Worm (Caenorhabditis elegans) whole organism, young adult: Measurements from ENCODE around the gene dsc-4.

ENCODE experiments used
- F33H1.4 ChIP-seq: fragments of 200-800 bp; sonication (Bioruptor generic); IDR thresholded peaks from 2 replicates; pipeline ENCODE4 v1.3.6; 2022; ENCODE audit warnings: missing genetic modification reagents, missing genetic modification characterization, missing compliant biosample characterization
- Y53G8AR.9 ChIP-seq: fragments of 200-800 bp; sonication (Bioruptor generic); conservative IDR thresholded peaks from 2 replicates; pipeline ENCODE4 v1.3.6; 2022; ENCODE audit warnings: missing genetic modification reagents, missing genetic modification characterization, missing compliant biosample characterization
- ZK185.1 ChIP-seq: sonication (generic microtip); optimal IDR thresholded peaks from 2 replicates; lab custom pipeline; 2016; ENCODE audit warnings: mild to moderate bottlenecking, missing genetic modification characterization, missing compliant biosample characterization; ENCODE audit not compliant: poor library complexity, severe bottlenecking
- akir-1 ChIP-seq: fragments of 200-800 bp; sonication (Bioruptor generic); optimal IDR thresholded peaks from 2 replicates; lab custom pipeline; 2018; ENCODE audit warnings: mild to moderate bottlenecking, missing genetic modification characterization, moderate library complexity, missing compliant biosample characterization
- ama-1 ChIP-seq, 3 experiments: fragments of 150-350 bp in 1 of 3; sonication (generic microtip) in 2 of 3; optimal IDR thresholded peaks; 2 replicates each; lab custom pipeline; 2014 to 2018; ENCODE audit warnings: missing biosample characterization in 2 of 3, missing genetic modification characterization in 2 of 3, missing genetic modification reagents in 2 of 3
- atf-7 ChIP-seq: sonication (generic microtip); optimal IDR thresholded peaks from 2 replicates; lab custom pipeline; 2017; ENCODE audit warnings: mild to moderate bottlenecking, missing genetic modification characterization, missing compliant biosample characterization
- athp-1 ChIP-seq: sonication (generic microtip); optimal IDR thresholded peaks from 2 replicates; lab custom pipeline; 2017; ENCODE audit warnings: mild to moderate bottlenecking, missing genetic modification characterization, missing compliant biosample characterization
- attf-5 ChIP-seq: fragments of 200-800 bp; sonication (Bioruptor generic); optimal IDR thresholded peaks from 2 replicates; lab custom pipeline; 2018; ENCODE audit warnings: mild to moderate bottlenecking, missing genetic modification characterization, missing compliant biosample characterization
- bed-2 ChIP-seq: fragments of 200-800 bp; sonication (Bioruptor generic); IDR thresholded peaks from 2 replicates; pipeline ENCODE4 v1.3.6; 2022; ENCODE audit warnings: missing genetic modification reagents, missing genetic modification characterization, missing compliant biosample characterization
- cebp-1 ChIP-seq, 2 experiments: fragments of 200-800 bp in 1 of 2; sonication (Bioruptor generic) in 1 of 2; sonication (generic microtip) in 1 of 2; IDR thresholded peaks in 1 of 2; optimal IDR thresholded peaks in 1 of 2; 2 replicates each; pipeline versions ENCODE4 v1.3.6 to Lab custom; 2017 to 2022; ENCODE audit warnings: missing compliant biosample characterization in 2 of 2, missing genetic modification characterization in 2 of 2, mild to moderate bottlenecking in 1 of 2, missing genetic modification reagents in 1 of 2, moderate library complexity in 1 of 2
- ceh-100 ChIP-seq: fragments of 200-800 bp; sonication (Bioruptor generic); IDR thresholded peaks from 2 replicates; pipeline ENCODE4 v1.3.6; 2022; ENCODE audit warnings: missing genetic modification reagents, missing genetic modification characterization, missing compliant biosample characterization
- ceh-58 ChIP-seq: fragments of 200-800 bp; sonication (Bioruptor generic); IDR thresholded peaks from 2 replicates; pipeline ENCODE4 v1.3.6; 2022; ENCODE audit warnings: missing genetic modification characterization, missing compliant biosample characterization
- ceh-79 ChIP-seq: sonication (generic microtip); optimal IDR thresholded peaks from 2 replicates; lab custom pipeline; 2017; ENCODE audit warnings: mild to moderate bottlenecking, missing genetic modification characterization, missing compliant biosample characterization
- chd-7 ChIP-seq: sonication (generic microtip); optimal IDR thresholded peaks from 2 replicates; lab custom pipeline; 2016; ENCODE audit warnings: mild to moderate bottlenecking, missing genetic modification characterization, moderate library complexity, missing compliant biosample characterization
- dox-1 ChIP-seq: fragments of 200-800 bp; sonication (Bioruptor generic); IDR thresholded peaks from 2 replicates; pipeline ENCODE4 v1.3.6; 2022; ENCODE audit warnings: missing genetic modification reagents, missing genetic modification characterization, missing compliant biosample characterization
- egl-44 ChIP-seq: fragments of 200-800 bp; sonication (Bioruptor generic); IDR thresholded peaks from 2 replicates; pipeline ENCODE4 v1.3.6; 2022; ENCODE audit warnings: missing genetic modification reagents, missing genetic modification characterization, missing compliant biosample characterization
- egrh-3 ChIP-seq: fragments of 200-800 bp; sonication (Bioruptor generic); IDR thresholded peaks from 2 replicates; pipeline ENCODE4 v1.3.6; 2022; ENCODE audit warnings: missing genetic modification reagents, missing genetic modification characterization, missing compliant biosample characterization
- fkh-3 ChIP-seq: sonication (generic microtip); optimal IDR thresholded peaks from 2 replicates; lab custom pipeline; 2016; ENCODE audit warnings: mild to moderate bottlenecking, missing genetic modification characterization, missing compliant biosample characterization
- him-1 ChIP-seq: sonication (generic microtip); optimal IDR thresholded peaks from 2 replicates; lab custom pipeline; 2016; ENCODE audit warnings: missing genotype, missing genetic modification reagents, missing genetic modification characterization, missing compliant biosample characterization
- hlh-12 ChIP-seq: sonication (generic microtip); optimal IDR thresholded peaks from 2 replicates; lab custom pipeline; 2016; ENCODE audit warnings: missing genetic modification characterization, missing compliant biosample characterization
- hlh-26 ChIP-seq: fragments of 200-800 bp; sonication (Bioruptor generic); conservative IDR thresholded peaks from 2 replicates; pipeline ENCODE4 v1.3.6; 2022; ENCODE audit warnings: missing genetic modification reagents, missing genetic modification characterization, missing compliant biosample characterization
- hmg-1.2 ChIP-seq: fragments of 200-800 bp; sonication (Bioruptor generic); IDR thresholded peaks from 2 replicates; pipeline ENCODE4 v1.3.6; 2022; ENCODE audit warnings: missing genetic modification reagents, missing genetic modification characterization, missing compliant biosample characterization
- lin-40 ChIP-seq: sonication (generic microtip); optimal IDR thresholded peaks from 2 replicates; lab custom pipeline; 2016; ENCODE audit warnings: missing genetic modification characterization, mild to moderate bottlenecking, missing compliant biosample characterization, missing genotype, missing genetic modification reagents
- lin-54 ChIP-seq: fragments of 200-800 bp; sonication (Bioruptor generic); optimal IDR thresholded peaks from 2 replicates; lab custom pipeline; 2018; ENCODE audit warnings: mild to moderate bottlenecking, missing genetic modification characterization, missing compliant biosample characterization
- madf-3 ChIP-seq: fragments of 200-800 bp; sonication (Bioruptor generic); IDR thresholded peaks from 2 replicates; pipeline ENCODE4 v1.3.6; 2022; ENCODE audit warnings: missing genetic modification reagents, missing genetic modification characterization, missing compliant biosample characterization
- mel-28 ChIP-seq: sonication (generic microtip); optimal IDR thresholded peaks from 2 replicates; lab custom pipeline; 2016; ENCODE audit warnings: borderline replicate concordance, mild to moderate bottlenecking, missing genetic modification characterization, missing compliant biosample characterization
- nfya-1 ChIP-seq: sonication (generic microtip); optimal IDR thresholded peaks from 2 replicates; lab custom pipeline; 2017; ENCODE audit warnings: antibody characterized with exemption, missing compliant biosample characterization, missing genetic modification characterization, borderline replicate concordance; ENCODE audit not compliant: insufficient read depth
- nfyb-1 ChIP-seq: fragments of 200-800 bp; sonication (Bioruptor generic); IDR thresholded peaks from 2 replicates; pipeline ENCODE4 v1.3.6; 2022; ENCODE audit warnings: missing genetic modification reagents, missing genetic modification characterization, missing compliant biosample characterization
- nhr-179 ChIP-seq: sonication (generic microtip); optimal IDR thresholded peaks from 2 replicates; lab custom pipeline; 2016; ENCODE audit warnings: mild to moderate bottlenecking, missing genetic modification characterization, missing compliant biosample characterization
- nhr-80 ChIP-seq: sonication (generic microtip); optimal IDR thresholded peaks from 2 replicates; lab custom pipeline; 2016; ENCODE audit warnings: missing genetic modification characterization, missing compliant biosample characterization
- nhr-90 ChIP-seq: sonication (generic microtip); optimal IDR thresholded peaks from 2 replicates; lab custom pipeline; 2016; ENCODE audit warnings: missing genotype, mild to moderate bottlenecking, missing genetic modification characterization, missing compliant biosample characterization
- pbrm-1 ChIP-seq: fragments of 200-800 bp; sonication (Bioruptor generic); IDR thresholded peaks from 2 replicates; pipeline ENCODE4 v1.3.6; 2022; ENCODE audit warnings: missing genetic modification reagents, missing genetic modification characterization, missing compliant biosample characterization
- snpc-4 ChIP-seq, 5 experiments: fragments of 150-350 bp in 1 of 5; sonication (generic microtip) in 4 of 5; optimal IDR thresholded peaks; 2 replicates each; lab custom pipeline; 2014 to 2018; ENCODE audit warnings: missing genetic modification characterization in 5 of 5, missing biosample characterization in 3 of 5, antibody characterized with exemption in 2 of 5, mild to moderate bottlenecking in 2 of 5, missing compliant biosample characterization in 2 of 5, missing genotype in 2 of 5, moderate library complexity in 2 of 5, missing genetic modification reagents in 1 of 5
- somi-1 ChIP-seq: fragments of 200-800 bp; sonication (Bioruptor generic); optimal IDR thresholded peaks from 2 replicates; lab custom pipeline; 2018; ENCODE audit warnings: mild to moderate bottlenecking, missing genetic modification characterization, missing compliant biosample characterization
- tbp1 ChIP-seq: fragments of 200-800 bp; sonication (Bioruptor generic); optimal IDR thresholded peaks from 2 replicates; lab custom pipeline; 2018; ENCODE audit warnings: mild to moderate bottlenecking, missing genetic modification characterization, missing compliant biosample characterization
- ztf-22 ChIP-seq: fragments of 200-800 bp; sonication (Bioruptor generic); optimal IDR thresholded peaks from 2 replicates; lab custom pipeline; 2018; ENCODE audit warnings: mild to moderate bottlenecking, missing genetic modification characterization, moderate library complexity, missing compliant biosample characterization

The dsc-4 gene

DNA sequence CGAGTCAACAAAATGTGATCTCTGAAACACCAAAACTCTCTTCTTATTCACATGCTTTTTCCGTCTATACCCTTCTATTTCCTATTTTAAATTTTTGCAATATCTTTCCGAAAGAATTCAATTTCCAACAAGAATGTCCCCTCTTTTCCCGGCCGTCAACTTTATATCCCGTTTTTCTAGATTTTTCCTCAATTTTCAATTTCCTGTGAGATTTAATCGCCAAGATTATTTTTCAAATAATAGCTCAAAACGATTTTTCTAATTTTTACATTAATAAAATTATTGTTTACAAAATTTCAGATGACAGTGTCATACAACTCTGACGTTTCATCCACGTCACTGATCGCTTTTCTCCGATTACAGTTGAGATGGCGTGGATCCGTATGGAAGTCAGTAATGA lies 37.0 kb downstream of the dsc-4 start, which contains the start of gene best-19:
best-19 (plus strand) TSS at position 301 of the 400 bp plus-strand sequence.
- TF ChIP-seq ceh-58 (GFP tag; lab: Robert Waterston, UW), result no peak
- TF ChIP-seq somi-1 (GFP tag; lab: Kevin White, UChicago), result no peak
- TF ChIP-seq nhr-179 (tag; lab: Kevin White, UChicago), result no peak
- TF ChIP-seq lin-40 (tag; lab: Kevin White, UChicago), result no peak
- no peak for TF ChIP-seq mel-28 (tag; lab: Kevin White, UChicago)
- TF ChIP-seq ceh-79 (tag; lab: Kevin White, UChicago), result no peak
- TF ChIP-seq ceh-100 (GFP tag; lab: Robert Waterston, UW), result no peak
- no peak for TF ChIP-seq hlh-12 (tag; lab: Kevin White, UChicago)
- TF ChIP-seq hlh-26 (GFP tag; lab: Robert Waterston, UW), result no peak
- TF ChIP-seq, all 124 proteins: peak for 0

DNA sequence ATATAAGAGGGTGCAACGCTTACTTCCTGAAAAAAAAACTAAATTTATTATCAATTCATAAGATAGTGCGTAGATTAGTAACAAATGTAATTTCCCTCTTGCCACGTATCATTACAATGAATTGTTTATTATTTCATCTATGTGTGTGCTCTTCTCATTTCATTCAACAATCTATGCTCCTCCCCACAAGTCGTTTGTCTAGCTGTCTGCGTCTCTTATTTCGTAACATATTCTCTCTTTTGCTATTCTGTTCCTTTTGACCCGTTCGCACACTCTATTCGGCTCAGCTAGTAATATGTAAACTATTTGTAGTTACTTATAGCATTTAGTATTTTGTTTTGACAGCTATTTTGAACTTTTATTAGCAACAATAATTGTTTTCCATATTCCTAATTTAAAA lies 38.3 kb downstream of the dsc-4 start:
- TF ChIP-seq cebp-1 (GFP tag; IDR thresholded peaks at IDR 0.05; lab: Robert Waterston, UW) (no peak; the same call in 1 of the 2 replicates), cebp-1 (tag; optimal IDR thresholded peaks at IDR 0.05; lab: Kevin White, UChicago) (peak; percentile 74), ama-1 (optimal IDR thresholded peaks at IDR 0.05; lab: Kevin White, UChicago) (no peak), ama-1 (GFP tag; optimal IDR thresholded peaks at IDR 0.05; lab: Kevin White, UChicago) (no peak), hmg-1.2 (GFP tag; lab: Robert Waterston, UW) (peak; percentile 80), nfyb-1 (GFP tag; lab: Robert Waterston, UW) (no peak)

DNA sequence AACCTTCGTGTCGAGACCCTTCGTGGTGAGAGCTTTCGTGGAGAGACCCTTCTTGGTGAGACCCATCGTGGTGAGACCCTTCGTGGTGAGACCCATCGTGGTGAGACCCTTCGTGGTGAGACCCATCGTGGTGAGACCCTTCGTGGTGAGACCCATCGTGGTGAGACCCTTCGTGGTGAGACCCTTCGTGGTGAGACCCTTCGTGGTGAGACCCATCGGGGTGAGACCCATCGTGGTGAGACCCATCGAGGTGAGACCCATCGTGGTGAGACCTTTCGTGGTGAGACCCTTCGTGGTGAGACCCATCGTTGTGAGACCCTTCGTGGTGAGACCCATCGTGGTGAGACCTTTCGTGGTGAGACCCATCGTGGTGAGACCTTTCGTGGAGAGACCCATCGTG lies 39.1 kb downstream of the dsc-4 start:
- 0 out of 2 replicates have a peak, but pooled peaks have one; percentile 9 for TF ChIP-seq hmg-1.2 (GFP tag; lab: Robert Waterston, UW)
- TF ChIP-seq Y53G8AR.9 (GFP tag; lab: Robert Waterston, UW), result 0 out of 2 replicates have a peak, but pooled peaks have one; percentile 13
- peak; percentile 46 for TF ChIP-seq F33H1.4 (GFP tag; lab: Robert Waterston, UW)
- TF ChIP-seq egrh-3, result peak; percentile 68; the same call in 1 of the 2 replicates
- TF ChIP-seq dox-1 (GFP tag; lab: Robert Waterston, UW), result peak; percentile 16; the same call in 1 of the 2 replicates

DNA sequence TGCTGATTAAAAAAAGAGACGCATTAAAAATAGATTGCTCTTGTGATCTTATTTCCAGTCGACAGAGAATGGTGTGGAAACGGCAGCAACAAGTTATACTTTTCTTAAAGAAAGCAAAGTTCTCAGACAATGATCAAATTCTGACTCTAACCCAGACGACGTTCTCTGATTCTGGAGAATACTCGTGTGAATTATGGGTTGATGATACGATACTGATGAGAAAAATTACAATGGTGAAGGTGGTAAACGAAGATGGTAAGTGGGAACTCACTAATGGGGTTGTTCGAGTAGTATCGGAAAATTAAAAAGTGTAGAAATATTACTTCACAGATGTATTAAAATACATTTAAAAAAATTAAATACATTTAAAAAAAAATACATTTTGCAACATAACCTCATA lies 42.1 kb downstream of the dsc-4 start:
- no peak for TF ChIP-seq chd-7 (tag; lab: Kevin White, UChicago)
- no peak for TF ChIP-seq nhr-90 (tag; lab: Kevin White, UChicago)
- TF ChIP-seq nhr-179 (tag; lab: Kevin White, UChicago), result no peak
- no peak for TF ChIP-seq nfya-1 (tag; lab: Kevin White, UChicago)
- TF ChIP-seq ama-1 (optimal IDR thresholded peaks at IDR 0.05; lab: Kevin White, UChicago), result no peak
- no peak for TF ChIP-seq ama-1 (GFP tag; optimal IDR thresholded peaks at IDR 0.05; lab: Kevin White, UChicago)
- no peak for TF ChIP-seq dox-1 (GFP tag; lab: Robert Waterston, UW)
- no peak for TF ChIP-seq pbrm-1
- TF ChIP-seq, all 124 proteins: peak for 0

DNA sequence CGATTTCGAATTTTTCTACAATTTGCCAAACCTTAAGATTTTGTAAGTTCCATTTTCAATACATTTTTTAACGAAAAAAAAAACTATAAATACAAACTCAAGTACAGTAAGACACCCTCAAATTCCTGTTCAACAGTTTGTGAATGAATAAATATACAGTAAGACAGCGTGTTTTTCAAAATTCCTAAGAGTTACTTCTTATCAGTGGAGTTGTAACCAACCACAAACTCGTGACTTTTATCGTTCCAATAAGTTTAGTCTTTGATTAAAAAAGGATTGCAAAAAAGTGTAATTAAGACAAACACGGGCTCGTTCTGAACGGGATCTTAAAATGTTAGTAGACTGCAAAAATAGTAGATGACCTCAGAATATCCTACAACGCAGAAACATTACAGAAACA lies 45.2 kb downstream of the dsc-4 start:
- peak; percentile 15 for TF ChIP-seq nhr-80 (tag; lab: Kevin White, UChicago)
- no peak for TF ChIP-seq athp-1 (tag; lab: Kevin White, UChicago)
- TF ChIP-seq, all 124 proteins: peak for 1

DNA sequence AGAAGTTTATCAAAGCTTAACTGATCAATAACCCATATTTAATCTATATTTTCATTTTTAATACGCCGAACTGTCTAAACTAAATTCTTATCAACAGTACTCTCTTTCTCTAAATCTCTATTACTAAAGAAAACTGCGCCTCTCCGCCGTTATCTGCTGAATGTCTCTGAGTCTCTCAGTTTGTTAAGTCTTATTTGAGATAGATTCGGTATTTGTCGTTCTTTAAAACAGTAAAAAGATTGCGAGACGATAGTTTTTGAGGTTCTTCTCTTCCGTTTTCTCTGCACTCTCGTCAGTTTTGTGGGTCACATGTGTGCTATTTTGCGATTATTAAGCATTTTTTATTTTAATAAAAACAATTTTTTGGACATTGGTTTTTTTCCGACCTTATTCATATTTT lies 46.2 kb downstream of the dsc-4 start, which contains the start of gene sma-10:
sma-10 (plus strand) TSS at position 236 of the 400 bp plus-strand sequence.
- TF ChIP-seq nhr-80 (tag; lab: Kevin White, UChicago), result peak; percentile 95
- no peak for TF ChIP-seq akir-1 (GFP tag; lab: Kevin White, UChicago)
- peak; percentile 44 for TF ChIP-seq tbp1 (GFP tag; lab: Kevin White, UChicago)
- no peak for TF ChIP-seq snpc-4 (GFP tag; optimal IDR thresholded peaks at IDR 0.05; lab: Kevin White, UChicago)
- TF ChIP-seq snpc-4 (tag; optimal IDR thresholded peaks at IDR 0.05; lab: Kevin White, UChicago), result peak in 1 of 4 experiments; percentile 11
- peak; percentile 40; the same call in 1 of the 2 replicates for TF ChIP-seq hmg-1.2 (GFP tag; lab: Robert Waterston, UW)
- TF ChIP-seq atf-7 (tag; lab: Kevin White, UChicago), result peak; percentile 65
- peak; percentile 55 for TF ChIP-seq lin-40 (tag; lab: Kevin White, UChicago)
- no peak for TF ChIP-seq egl-44
- no peak for TF ChIP-seq him-1
- TF ChIP-seq madf-3 (GFP tag; lab: Robert Waterston, UW), result no peak
- no peak for TF ChIP-seq ZK185.1 (tag; lab: Kevin White, UChicago)
- TF ChIP-seq bed-2 (GFP tag; lab: Robert Waterston, UW), result no peak
- peak; percentile 22 for TF ChIP-seq ztf-22
- peak; percentile 11 for TF ChIP-seq lin-54
- peak; percentile 65 for TF ChIP-seq attf-5 (GFP tag; lab: Kevin White, UChicago)
- no peak for TF ChIP-seq fkh-3 (tag; lab: Kevin White, UChicago)
